Worm (Caenorhabditis elegans) whole organism, L4/young adult: ENCODE data around the gene C33D9.8.

ENCODE experiments used
- dao-5 ChIP-seq: sonication (generic microtip); optimal IDR thresholded peaks from 2 replicates; lab custom pipeline; 2016; ENCODE audit warnings: missing genotype, missing genetic modification characterization, moderate library complexity, missing compliant biosample characterization
- him-1 ChIP-seq: sonication (generic microtip); optimal IDR thresholded peaks from 2 replicates; lab custom pipeline; 2016; ENCODE audit warnings: missing genotype, missing genetic modification reagents, missing genetic modification characterization, missing compliant biosample characterization

- no peak for TF ChIP-seq him-1 (tag; lab: Kevin White, UChicago)
- TF ChIP-seq dao-5 (tag; lab: Kevin White, UChicago), result no peak
Measured at ce11 chrIV:8815162-8815561, 28.6 kb upstream of the C33D9.8 start.
